Fruit fly (Drosophila melanogaster) whole organism, embryonic: Measurements from ENCODE around the gene Gbeta76C.

Experiments used
- CG10366 ChIP-seq: fragments of 200-800 bp; sonication (Bioruptor generic); IDR thresholded peaks from 2 replicates; pipeline ENCODE4 v1.3.6; 2022; ENCODE audit warnings: missing biosample characterization, missing genetic modification characterization
- CG11247 ChIP-seq: fragments of 200-800 bp; sonication (Bioruptor generic); IDR thresholded peaks from 2 replicates; pipeline ENCODE4 v1.3.6; 2022; ENCODE audit warnings: missing biosample characterization, missing genetic modification characterization
- CG12236 ChIP-seq: fragments of 200-800 bp; sonication (Bioruptor generic); optimal IDR thresholded peaks from 2 replicates; lab custom pipeline; 2016; ENCODE audit warnings: missing biosample characterization, missing genetic modification characterization
- CG12942 ChIP-seq: fragments of 200-800 bp; sonication (Bioruptor generic); optimal IDR thresholded peaks from 3 replicates; lab custom pipeline; 2016; ENCODE audit warnings: missing biosample characterization, missing genetic modification characterization
- CG15696 ChIP-seq: fragments of 200-800 bp; sonication (Bioruptor generic); optimal IDR thresholded peaks from 2 replicates; lab custom pipeline; 2019; ENCODE audit warnings: missing biosample characterization, mild to moderate bottlenecking, missing genetic modification characterization, moderate library complexity
- CG1602 ChIP-seq: fragments of 200-800 bp; sonication (Bioruptor generic); optimal IDR thresholded peaks from 3 replicates; lab custom pipeline; 2016; ENCODE audit warnings: missing biosample characterization, missing genetic modification characterization
- CG1603 ChIP-seq: fragments of 200-800 bp; sonication (Bioruptor generic); optimal IDR thresholded peaks from 2 replicates; lab custom pipeline; 2019; ENCODE audit warnings: missing biosample characterization, mild to moderate bottlenecking, missing genetic modification characterization, moderate library complexity
- CG17361 ChIP-seq: fragments of 200-800 bp; sonication (Bioruptor generic); IDR thresholded peaks from 3 replicates; pipeline ENCODE4 v1.3.6; 2022; ENCODE audit warnings: missing biosample characterization, missing genetic modification characterization
- CG17568 ChIP-seq: fragments of 200-800 bp; sonication (Bioruptor generic); optimal IDR thresholded peaks from 2 replicates; lab custom pipeline; 2018; ENCODE audit warnings: missing biosample characterization, mild to moderate bottlenecking, missing genetic modification characterization, moderate library complexity
- CG2202 ChIP-seq: fragments of 200-800 bp; sonication (Bioruptor generic); optimal IDR thresholded peaks from 2 replicates; lab custom pipeline; 2018; ENCODE audit warnings: missing biosample characterization, mild to moderate bottlenecking, missing genetic modification characterization
- CG31365 ChIP-seq: fragments of 200-800 bp; sonication (Bioruptor generic); optimal IDR thresholded peaks from 2 replicates; lab custom pipeline; 2018; ENCODE audit warnings: missing biosample characterization, mild to moderate bottlenecking, missing genetic modification characterization
- CG34224 ChIP-seq: fragments of 200-800 bp; sonication (Bioruptor generic); IDR thresholded peaks from 3 replicates; pipeline ENCODE4 v1.3.6; 2022; ENCODE audit warnings: missing biosample characterization, missing genetic modification characterization; ENCODE audit not compliant: partially characterized antibody
- CG34376 ChIP-seq: fragments of 200-800 bp; sonication (Bioruptor generic); optimal IDR thresholded peaks from 2 replicates; lab custom pipeline; 2018; ENCODE audit warnings: missing biosample characterization, mild to moderate bottlenecking, missing genetic modification characterization
- CG5180 ChIP-seq: fragments of 200-800 bp; sonication (Bioruptor generic); optimal IDR thresholded peaks from 3 replicates; lab custom pipeline; 2017; ENCODE audit warnings: missing biosample characterization, missing genetic modification characterization, mild to moderate bottlenecking, moderate library complexity, missing genetic modification reagents
- CG6854 ChIP-seq: fragments of 200-800 bp; sonication (Bioruptor generic); optimal IDR thresholded peaks from 3 replicates; lab custom pipeline; 2017; ENCODE audit warnings: missing biosample characterization, mild to moderate bottlenecking, missing genetic modification characterization
- CG7556 ChIP-seq: fragments of 200-800 bp; sonication (Bioruptor generic); optimal IDR thresholded peaks from 2 replicates; lab custom pipeline; 2017; ENCODE audit warnings: missing biosample characterization, mild to moderate bottlenecking, missing genetic modification characterization
- CG7963 ChIP-seq: fragments of 200-800 bp; sonication (Bioruptor generic); IDR thresholded peaks from 3 replicates; pipeline ENCODE4 v1.3.6; 2022; ENCODE audit warnings: missing biosample characterization, missing genetic modification characterization; ENCODE audit not compliant: partially characterized antibody
- CG8089 ChIP-seq: fragments of 200-800 bp; sonication (Bioruptor generic); optimal IDR thresholded peaks from 3 replicates; lab custom pipeline; 2016; ENCODE audit warnings: missing biosample characterization, missing genetic modification characterization
- CG8290 ChIP-seq, 3 experiments: fragments of 200-800 bp; sonication (Bioruptor generic); optimal IDR thresholded peaks; 2 replicates each; lab custom pipeline; 2016 to 2019; ENCODE audit warnings: missing biosample characterization in 3 of 3, missing genetic modification characterization in 3 of 3, mild to moderate bottlenecking in 2 of 3, moderate library complexity in 1 of 3
- CG9727 ChIP-seq: fragments of 200-800 bp; sonication (Bioruptor generic); optimal IDR thresholded peaks from 3 replicates; lab custom pipeline; 2017; ENCODE audit warnings: missing biosample characterization, mild to moderate bottlenecking, missing genetic modification characterization
- Fer2 ChIP-seq: fragments of 200-800 bp; sonication (Bioruptor generic); optimal IDR thresholded peaks from 2 replicates; lab custom pipeline; 2018; ENCODE audit warnings: missing biosample characterization, mild to moderate bottlenecking, missing genetic modification characterization, moderate library complexity
- GATAe ChIP-seq: fragments of 200-800 bp; sonication (Bioruptor generic); conservative IDR thresholded peaks from 2 replicates; pipeline ENCODE4 v1.3.6; 2022; ENCODE audit warnings: missing biosample characterization, missing genetic modification characterization
- Hr39 ChIP-seq: fragments of >200 bp; optimal IDR thresholded peaks from 2 replicates; lab custom pipeline; 2017
- Meics ChIP-seq: fragments of 200-800 bp; sonication (Bioruptor generic); optimal IDR thresholded peaks from 2 replicates; lab custom pipeline; 2017; ENCODE audit warnings: missing biosample characterization, mild to moderate bottlenecking, missing genetic modification characterization
- Nf-YC ChIP-seq: fragments of 200-800 bp; optimal IDR thresholded peaks from 3 replicates; lab custom pipeline; 2019; ENCODE audit warnings: missing biosample characterization, mild to moderate bottlenecking, missing genetic modification characterization, moderate library complexity
- Opbp ChIP-seq: fragments of 200-800 bp; sonication (Bioruptor generic); IDR thresholded peaks from 3 replicates; pipeline ENCODE4 v1.3.6; 2022; ENCODE audit warnings: missing biosample characterization, missing genetic modification characterization; ENCODE audit not compliant: partially characterized antibody
- Ptx1 ChIP-seq: fragments of 200-800 bp; sonication (Bioruptor generic); IDR thresholded peaks from 2 replicates; pipeline ENCODE4 v1.3.6; 2022; ENCODE audit warnings: missing biosample characterization, missing genetic modification characterization
- Sox102F ChIP-seq: fragments of 200-800 bp; sonication (Bioruptor generic); optimal IDR thresholded peaks from 2 replicates; lab custom pipeline; 2018; ENCODE audit warnings: missing biosample characterization, mild to moderate bottlenecking, missing genetic modification characterization, moderate library complexity
- Taf1 ChIP-seq: fragments of 200-800 bp; sonication (Bioruptor generic); IDR thresholded peaks from 2 replicates; pipeline ENCODE4 v1.3.6; 2022; ENCODE audit warnings: missing biosample characterization, missing genetic modification characterization
- Xrp1 ChIP-seq: fragments of 200-800 bp; sonication (Bioruptor generic); IDR thresholded peaks from 2 replicates; pipeline ENCODE4 v1.3.6; 2022; ENCODE audit warnings: missing biosample characterization, missing genetic modification characterization
- ara ChIP-seq: fragments of 200-800 bp; sonication (Bioruptor generic); IDR thresholded peaks from 2 replicates; pipeline ENCODE4 v1.3.6; 2022; ENCODE audit warnings: missing biosample characterization, missing genetic modification characterization
- ash1 ChIP-seq: fragments of 200-800 bp; sonication (Bioruptor generic); optimal IDR thresholded peaks from 2 replicates; lab custom pipeline; 2018; ENCODE audit warnings: missing biosample characterization, mild to moderate bottlenecking, missing genetic modification characterization
- cas ChIP-seq: fragments of 200-800 bp; sonication (Bioruptor generic); IDR thresholded peaks from 2 replicates; pipeline ENCODE4 v1.3.6; 2022; ENCODE audit warnings: missing biosample characterization, missing genetic modification characterization
- corto ChIP-seq: fragments of 200-800 bp; sonication (Bioruptor generic); optimal IDR thresholded peaks from 2 replicates; lab custom pipeline; 2016; ENCODE audit warnings: missing biosample characterization, mild to moderate bottlenecking, missing genetic modification characterization, moderate library complexity
- disco-r ChIP-seq: fragments of 200-800 bp; sonication (Bioruptor generic); optimal IDR thresholded peaks from 2 replicates; lab custom pipeline; 2016; ENCODE audit warnings: missing biosample characterization, missing genetic modification characterization
- gsb ChIP-seq: fragments of 200-800 bp; sonication (Bioruptor generic); IDR thresholded peaks from 2 replicates; pipeline ENCODE4 v1.3.6; 2022; ENCODE audit warnings: missing biosample characterization, missing genetic modification characterization
- hbn ChIP-seq: fragments of 200-800 bp; sonication (Bioruptor generic); IDR thresholded peaks from 2 replicates; pipeline ENCODE4 v1.3.6; 2022; ENCODE audit warnings: missing biosample characterization, missing genetic modification characterization; ENCODE audit not compliant: partially characterized antibody
- ken ChIP-seq: fragments of 200-800 bp; sonication (Bioruptor generic); IDR thresholded peaks from 3 replicates; pipeline ENCODE4 v1.3.6; 2022; ENCODE audit warnings: missing biosample characterization, missing genetic modification characterization
- lilli ChIP-seq: fragments of 200-800 bp; sonication (Bioruptor generic); optimal IDR thresholded peaks from 3 replicates; lab custom pipeline; 2016; ENCODE audit warnings: missing biosample characterization, missing genetic modification characterization
- lmd ChIP-seq: fragments of 200-800 bp; sonication (Bioruptor generic); IDR thresholded peaks from 2 replicates; pipeline ENCODE4 v1.3.6; 2022; ENCODE audit warnings: missing biosample characterization, missing genetic modification characterization
- oc ChIP-seq: fragments of 200-800 bp; sonication (Bioruptor generic); optimal IDR thresholded peaks from 2 replicates; lab custom pipeline; 2018; ENCODE audit warnings: missing biosample characterization, mild to moderate bottlenecking, missing genetic modification characterization, moderate library complexity
- odd ChIP-seq: fragments of 200-800 bp; sonication (Bioruptor generic); optimal IDR thresholded peaks from 2 replicates; lab custom pipeline; 2017; ENCODE audit warnings: missing biosample characterization, mild to moderate bottlenecking, missing genetic modification characterization
- pan ChIP-seq, 4 experiments: fragments of >200 bp in 3 of 4; fragments of 200-800 bp in 1 of 4; sonication (Bioruptor generic) in 1 of 4; optimal IDR thresholded peaks in 3 of 4; IDR thresholded peaks in 1 of 4; 2 replicates each; pipeline versions ENCODE4 v1.3.6 to Lab custom; 2017 to 2022; ENCODE audit warnings: missing biosample characterization in 2 of 4, missing genetic modification characterization in 2 of 4, mixed read lengths in 1 of 4
- phol ChIP-seq: fragments of 200-800 bp; sonication (Bioruptor generic); optimal IDR thresholded peaks from 3 replicates; lab custom pipeline; 2018; ENCODE audit warnings: missing biosample characterization, mild to moderate bottlenecking, missing genetic modification characterization, moderate library complexity
- prd ChIP-seq, 3 experiments: fragments of >200 bp in 2 of 3; fragments of 200-800 bp in 1 of 3; sonication (Bioruptor generic) in 1 of 3; optimal IDR thresholded peaks in 2 of 3; IDR thresholded peaks in 1 of 3; 2 replicates in 2 of 3; 3 replicates in 1 of 3; pipeline versions ENCODE4 v1.3.6 to Lab custom; 2017 to 2022; ENCODE audit warnings: missing biosample characterization in 1 of 3, missing genetic modification characterization in 1 of 3
- run ChIP-seq: fragments of 200-800 bp; sonication (Bioruptor generic); optimal IDR thresholded peaks from 3 replicates; lab custom pipeline; 2018; ENCODE audit warnings: missing biosample characterization, mild to moderate bottlenecking, missing genetic modification characterization
- sob ChIP-seq: fragments of 200-800 bp; sonication (Bioruptor generic); IDR thresholded peaks from 2 replicates; pipeline ENCODE4 v1.3.6; 2022; ENCODE audit warnings: missing biosample characterization, missing genetic modification characterization
- tap ChIP-seq: fragments of 200-800 bp; optimal IDR thresholded peaks from 3 replicates; lab custom pipeline; 2019; ENCODE audit warnings: missing biosample characterization, mild to moderate bottlenecking, missing genetic modification characterization, moderate library complexity
- tna ChIP-seq: fragments of 200-800 bp; sonication (Bioruptor generic); IDR thresholded peaks from 2 replicates; pipeline ENCODE4 v1.3.6; 2022; ENCODE audit warnings: missing biosample characterization, missing genetic modification characterization; ENCODE audit not compliant: partially characterized antibody

The Gbeta76C gene

dm6 chr3L:19655923-19656322 lies 31.5 kb upstream of the Gbeta76C start (continued):
- TF ChIP-seq tap (tag; lab: Kevin White, UChicago) (peak; percentile 41), Xrp1 (GFP tag; lab: Robert Waterston, UW) (peak; percentile 70), Meics (GFP tag; lab: Kevin White, UChicago) (peak; percentile 49), CG17568 (GFP tag; lab: Kevin White, UChicago) (peak; percentile 44), CG7963 (GFP tag; lab: Robert Waterston, UW) (no peak), phol (peak; percentile 64), CG7556 (GFP tag; lab: Kevin White, UChicago) (peak; percentile 63), pan (optimal IDR thresholded peaks at IDR 0.05; lab: Kevin White, UChicago) (no peak), pan (GFP tag; optimal IDR thresholded peaks at IDR 0.05 in 1 of 2, IDR thresholded peaks at IDR 0.05 in 1 of 2) (peak in 1 of 2 experiments; percentile 48), hbn (GFP tag; lab: Robert Waterston, UW) (no peak), CG1602 (GFP tag; lab: Kevin White, UChicago) (peak; percentile 42), CG5180 (GFP tag; lab: Kevin White, UChicago) (peak; percentile 56), ara (GFP tag; lab: Robert Waterston, UW) (peak; percentile 32; the same call in 1 of the 2 replicates), ken (GFP tag; lab: Robert Waterston, UW) (peak; percentile 45; the same call in 1 of the 3 replicates), tna (GFP tag; lab: Robert Waterston, UW) (no peak), disco-r (GFP tag; lab: Kevin White, UChicago) (no peak), CG31365 (tag; lab: Kevin White, UChicago) (peak; percentile 5), prd (optimal IDR thresholded peaks at IDR 0.05; lab: Kevin White, UChicago) (no peak), prd (GFP tag; IDR thresholded peaks at IDR 0.05; lab: Robert Waterston, UW) (peak; percentile 79), CG8290 (GFP tag; optimal IDR thresholded peaks at IDR 0.05; lab: Kevin White, UChicago) (peak; percentile 11), CG8290 (tag; optimal IDR thresholded peaks at IDR 0.05; lab: Kevin White, UChicago) (no peak), CG1603 (peak; percentile 23), lmd (GFP tag; lab: Robert Waterston, UW) (peak; percentile 55; the same call in 1 of the 2 replicates), CG15696 (tag; lab: Kevin White, UChicago) (peak; percentile 59), sob (no peak), Ptx1 (GFP tag; lab: Robert Waterston, UW) (peak; percentile 72), oc (tag; lab: Kevin White, UChicago) (peak; percentile 66), CG12236 (GFP tag; lab: Kevin White, UChicago) (peak; percentile 13), CG8089 (GFP tag; lab: Kevin White, UChicago) (peak; percentile 16), CG34224 (no peak), corto (GFP tag; lab: Kevin White, UChicago) (no peak), gsb (GFP tag; lab: Robert Waterston, UW) (no peak), CG17361 (GFP tag; lab: Robert Waterston, UW) (peak; percentile 76), ash1 (GFP tag; lab: Kevin White, UChicago) (no peak), run (tag; lab: Kevin White, UChicago) (peak; percentile 41), CG12942 (GFP tag; lab: Kevin White, UChicago) (no peak), lilli (peak; percentile 8), CG2202 (tag; lab: Kevin White, UChicago) (peak; percentile 67), Taf1 (GFP tag; lab: Robert Waterston, UW) (no peak), CG11247 (GFP tag; lab: Robert Waterston, UW) (no peak), Nf-YC (tag; lab: Kevin White, UChicago) (peak; percentile 22), CG10366 (GFP tag; lab: Robert Waterston, UW) (peak; percentile 20; the same call in 1 of the 2 replicates), CG34376 (GFP tag; lab: Kevin White, UChicago) (no peak), Fer2 (tag; lab: Kevin White, UChicago) (peak; percentile 22), CG6854 (GFP tag; lab: Kevin White, UChicago) (no peak), Hr39 (lab: Kevin White, UChicago) (no peak), odd (GFP tag; lab: Kevin White, UChicago) (peak; percentile 36), CG9727 (peak; percentile 67), Opbp (no peak), Sox102F (GFP tag; lab: Kevin White, UChicago) (peak; percentile 66), cas (GFP tag; lab: Robert Waterston, UW) (no peak), GATAe (no peak)
